Worm (Caenorhabditis elegans) whole organism, late embryonic: ENCODE measurements around the gene T19D12.4.

Experiments
- F13H6.1 ChIP-seq: sonication (generic microtip); optimal IDR thresholded peaks from 2 replicates; lab custom pipeline; 2016; ENCODE audit warnings: missing genetic modification characterization, missing compliant biosample characterization
- ceh-31 ChIP-seq: sonication (generic microtip); optimal IDR thresholded peaks from 2 replicates; lab custom pipeline; 2016; ENCODE audit warnings: missing genetic modification characterization, missing compliant biosample characterization
- ceh-45 ChIP-seq: fragments of 200-800 bp; sonication (Bioruptor generic); IDR thresholded peaks from 2 replicates; pipeline ENCODE4 v1.3.6; 2022; ENCODE audit warnings: missing genetic modification reagents, missing genetic modification characterization, missing compliant biosample characterization
- elt-2 ChIP-seq: sonication (generic microtip); optimal IDR thresholded peaks from 2 replicates; lab custom pipeline; 2016; ENCODE audit warnings: missing genetic modification reagents, missing genetic modification characterization, missing compliant biosample characterization
- odd-2 ChIP-seq: sonication (generic microtip); optimal IDR thresholded peaks from 2 replicates; lab custom pipeline; 2017; ENCODE audit warnings: antibody characterized with exemption, mild to moderate bottlenecking, missing genetic modification characterization, missing compliant biosample characterization
- pha-4 ChIP-seq: fragments of 150-350 bp; optimal IDR thresholded peaks from 2 replicates; lab custom pipeline; 2018; ENCODE audit warnings: missing biosample characterization, missing genetic modification reagents, missing genetic modification characterization
- sdc-2 ChIP-seq: sonication (generic microtip); optimal IDR thresholded peaks from 2 replicates; lab custom pipeline; 2016; ENCODE audit warnings: missing genotype, missing genetic modification characterization, missing compliant biosample characterization
- sox-4 ChIP-seq: sonication (generic microtip); optimal IDR thresholded peaks from 2 replicates; lab custom pipeline; 2017; ENCODE audit warnings: mild to moderate bottlenecking, missing genetic modification characterization, inconsistent platforms, missing compliant biosample characterization
- unc-42 ChIP-seq: sonication (generic microtip); optimal IDR thresholded peaks from 2 replicates; lab custom pipeline; 2016; ENCODE audit warnings: missing genotype, missing genetic modification characterization, missing compliant biosample characterization

DNA sequence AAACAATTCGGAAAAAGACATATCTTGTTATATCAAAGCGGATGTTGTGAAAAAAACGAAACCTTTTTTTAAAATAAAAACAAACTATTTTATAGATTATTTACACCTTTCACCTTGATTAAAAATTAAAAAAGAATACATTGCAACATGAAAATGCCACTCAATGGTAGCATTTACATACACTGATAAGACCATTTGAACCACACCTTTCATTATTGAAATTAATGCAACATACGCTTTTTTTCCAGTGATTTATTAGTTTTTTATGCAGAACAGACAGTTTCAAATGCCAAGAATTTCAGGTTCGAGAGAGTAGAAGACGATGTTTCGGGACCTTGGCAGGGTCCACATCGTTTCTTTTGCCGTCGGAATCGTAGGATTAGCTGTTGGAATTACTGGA, 35.7 kb downstream of the T19D12.4 start, which contains the start of gene T19D12.1:
- TF ChIP-seq F13H6.1 (tag; lab: Kevin White, UChicago) (no peak), sdc-2 (tag; lab: Kevin White, UChicago) (no peak), odd-2 (no peak), ceh-45 (GFP tag; lab: Robert Waterston, UW) (no peak), sox-4 (tag; lab: Kevin White, UChicago) (no peak), ceh-31 (no peak), unc-42 (tag; lab: Kevin White, UChicago) (no peak), elt-2 (tag; lab: Kevin White, UChicago) (no peak), pha-4 (tag; lab: Kevin White, UChicago) (no peak)
